Worm (Caenorhabditis elegans): ENCODE results near the gene F36H12.3.

DNA sequence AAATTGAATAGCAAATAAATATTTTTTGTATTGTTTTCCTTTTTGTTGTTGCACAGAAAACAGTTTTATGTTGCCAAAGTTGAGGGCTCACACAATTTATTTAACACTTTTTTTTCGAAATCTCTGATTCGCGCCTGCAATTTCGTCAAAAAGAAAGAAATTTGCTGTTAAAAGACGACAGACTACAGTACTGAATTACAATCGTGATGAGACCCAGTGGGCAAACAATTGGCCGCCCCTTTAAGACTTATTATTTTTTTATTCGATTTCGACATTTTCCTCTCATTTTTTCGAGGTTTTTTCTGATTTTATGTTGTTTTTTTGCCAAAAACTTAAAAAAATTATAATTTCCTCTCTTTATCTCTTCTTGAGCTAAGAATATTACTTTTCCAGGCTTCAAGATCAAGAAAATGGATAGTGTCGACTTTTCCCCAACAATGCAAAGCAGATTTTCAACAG, 1.5 kb downstream of the F36H12.3 start, which contains the start of gene slfl-4:
- TF ChIP-seq W03F9.2 (tag; optimal IDR thresholded peaks at IDR 0.05), result no peak
- TF ChIP-seq him-1 (tag; optimal IDR thresholded peaks at IDR 0.05), result no peak
- TF ChIP-seq dao-5 (tag; optimal IDR thresholded peaks at IDR 0.05), result no peak

Measured in whole organism, L4/young adult.